Worm (Caenorhabditis elegans) whole organism, late embryonic: ENCODE results near the gene nlp-71.

Experiments used
- C38D4.7 ChIP-seq: fragments of 200-800 bp; sonication (Bioruptor generic); optimal IDR thresholded peaks from 2 replicates; lab custom pipeline; 2018; ENCODE audit warnings: mild to moderate bottlenecking, missing genetic modification characterization, moderate library complexity, missing compliant biosample characterization
- F13H6.1 ChIP-seq: sonication (generic microtip); optimal IDR thresholded peaks from 2 replicates; lab custom pipeline; 2016; ENCODE audit warnings: missing genetic modification characterization, missing compliant biosample characterization
- K09A11.1 ChIP-seq: sonication (generic microtip); optimal IDR thresholded peaks from 2 replicates; lab custom pipeline; 2017; ENCODE audit warnings: antibody characterized with exemption, mild to moderate bottlenecking, missing genetic modification characterization, missing compliant biosample characterization; ENCODE audit not compliant: insufficient read depth
- Y22D7AL.16 ChIP-seq: sonication (generic microtip); optimal IDR thresholded peaks from 2 replicates; lab custom pipeline; 2016; ENCODE audit warnings: missing genetic modification characterization, missing compliant biosample characterization
- ama-1 ChIP-seq: fragments of 150-350 bp; optimal IDR thresholded peaks from 2 replicates; lab custom pipeline; 2014
- ceh-14 ChIP-seq: sonication (generic microtip); optimal IDR thresholded peaks from 2 replicates; lab custom pipeline; 2016; ENCODE audit warnings: missing genotype, missing genetic modification characterization, missing compliant biosample characterization
- ceh-18 ChIP-seq: sonication (generic microtip); optimal IDR thresholded peaks from 2 replicates; lab custom pipeline; 2016; ENCODE audit warnings: missing genetic modification characterization, missing compliant biosample characterization
- ceh-19 ChIP-seq: fragments of 200-800 bp; sonication (Bioruptor generic); optimal IDR thresholded peaks from 2 replicates; lab custom pipeline; 2018; ENCODE audit warnings: mild to moderate bottlenecking, missing genetic modification characterization, missing compliant biosample characterization
- ceh-2 ChIP-seq: sonication (generic microtip); optimal IDR thresholded peaks from 2 replicates; lab custom pipeline; 2016; ENCODE audit warnings: missing genotype, missing genetic modification characterization, missing compliant biosample characterization
- ceh-24 ChIP-seq: sonication (generic microtip); optimal IDR thresholded peaks from 2 replicates; lab custom pipeline; 2016; ENCODE audit warnings: mild to moderate bottlenecking, missing genetic modification characterization, missing compliant biosample characterization
- ceh-31 ChIP-seq: sonication (generic microtip); optimal IDR thresholded peaks from 2 replicates; lab custom pipeline; 2016; ENCODE audit warnings: missing genetic modification characterization, missing compliant biosample characterization
- ceh-45 ChIP-seq: fragments of 200-800 bp; sonication (Bioruptor generic); IDR thresholded peaks from 2 replicates; pipeline ENCODE4 v1.3.6; 2022; ENCODE audit warnings: missing genetic modification reagents, missing genetic modification characterization, missing compliant biosample characterization
- ceh-48 ChIP-seq: sonication (generic microtip); optimal IDR thresholded peaks from 2 replicates; lab custom pipeline; 2016; ENCODE audit warnings: missing genetic modification characterization, inconsistent platforms, missing compliant biosample characterization
- ceh-6 ChIP-seq: fragments of 200-800 bp; sonication (Bioruptor generic); optimal IDR thresholded peaks from 2 replicates; lab custom pipeline; 2018; ENCODE audit warnings: mild to moderate bottlenecking, missing genetic modification characterization, missing compliant biosample characterization
- che-1 ChIP-seq: sonication (generic microtip); optimal IDR thresholded peaks from 2 replicates; lab custom pipeline; 2016; ENCODE audit warnings: mild to moderate bottlenecking, missing genetic modification characterization, missing compliant biosample characterization
- dmd-4 ChIP-seq: sonication (generic microtip); optimal IDR thresholded peaks from 2 replicates; lab custom pipeline; 2016; ENCODE audit warnings: borderline replicate concordance, missing genetic modification characterization, missing compliant biosample characterization
- dve-1 ChIP-seq: sonication (generic microtip); optimal IDR thresholded peaks from 2 replicates; lab custom pipeline; 2017; ENCODE audit warnings: antibody characterized with exemption, mild to moderate bottlenecking, missing genetic modification characterization, missing compliant biosample characterization
- elt-2 ChIP-seq: sonication (generic microtip); optimal IDR thresholded peaks from 2 replicates; lab custom pipeline; 2016; ENCODE audit warnings: missing genetic modification reagents, missing genetic modification characterization, missing compliant biosample characterization
- elt-4 ChIP-seq: sonication (generic microtip); optimal IDR thresholded peaks from 2 replicates; lab custom pipeline; 2016; ENCODE audit warnings: missing genetic modification characterization, missing compliant biosample characterization
- fkh-6 ChIP-seq: sonication (generic microtip); optimal IDR thresholded peaks from 2 replicates; lab custom pipeline; 2016; ENCODE audit warnings: missing genetic modification characterization, missing compliant biosample characterization
- gmeb-2 ChIP-seq: sonication (generic microtip); optimal IDR thresholded peaks from 2 replicates; lab custom pipeline; 2016; ENCODE audit warnings: missing genetic modification characterization, inconsistent platforms, missing compliant biosample characterization
- hlh-13 ChIP-seq: fragments of 200-800 bp; sonication (Bioruptor generic); optimal IDR thresholded peaks from 2 replicates; lab custom pipeline; 2018; ENCODE audit warnings: mild to moderate bottlenecking, missing genetic modification characterization, missing compliant biosample characterization
- hlh-15 ChIP-seq: sonication (generic microtip); optimal IDR thresholded peaks from 2 replicates; lab custom pipeline; 2016; ENCODE audit warnings: missing genetic modification characterization, missing compliant biosample characterization
- madf-2 ChIP-seq: sonication (generic microtip); optimal IDR thresholded peaks from 2 replicates; lab custom pipeline; 2017; ENCODE audit warnings: missing genetic modification characterization, missing compliant biosample characterization
- mec-3 ChIP-seq: sonication (generic microtip); optimal IDR thresholded peaks from 2 replicates; lab custom pipeline; 2016; ENCODE audit warnings: borderline replicate concordance, missing genetic modification characterization, missing compliant biosample characterization
- nfya-1 ChIP-seq: sonication (generic microtip); optimal IDR thresholded peaks from 2 replicates; lab custom pipeline; 2017; ENCODE audit warnings: missing genetic modification characterization, mild to moderate bottlenecking, missing compliant biosample characterization, antibody characterized with exemption, moderate library complexity
- nhr-232 ChIP-seq: sonication (generic microtip); optimal IDR thresholded peaks from 2 replicates; lab custom pipeline; 2016; ENCODE audit warnings: missing genetic modification characterization, missing compliant biosample characterization
- npax-4 ChIP-seq: sonication (generic microtip); optimal IDR thresholded peaks from 2 replicates; lab custom pipeline; 2016; ENCODE audit warnings: missing genetic modification characterization, missing compliant biosample characterization
- pat-9 ChIP-seq: fragments of 200-800 bp; sonication (Bioruptor generic); optimal IDR thresholded peaks from 2 replicates; lab custom pipeline; 2018; ENCODE audit warnings: mild to moderate bottlenecking, missing genetic modification characterization, moderate library complexity, missing compliant biosample characterization
- pha-2 ChIP-seq: sonication (generic microtip); optimal IDR thresholded peaks from 2 replicates; lab custom pipeline; 2017; ENCODE audit warnings: mild to moderate bottlenecking, missing genetic modification characterization, missing compliant biosample characterization
- pha-4 ChIP-seq: fragments of 150-350 bp; optimal IDR thresholded peaks from 2 replicates; lab custom pipeline; 2018; ENCODE audit warnings: missing biosample characterization, missing genetic modification reagents, missing genetic modification characterization
- pros-1 ChIP-seq: fragments of 150-350 bp; optimal IDR thresholded peaks from 2 replicates; lab custom pipeline; 2014; ENCODE audit warnings: missing biosample characterization, missing genetic modification reagents, missing genetic modification characterization
- ref-2 ChIP-seq: sonication (generic microtip); optimal IDR thresholded peaks from 2 replicates; lab custom pipeline; 2016; ENCODE audit warnings: missing genetic modification characterization, missing compliant biosample characterization
- sdc-2 ChIP-seq: sonication (generic microtip); optimal IDR thresholded peaks from 2 replicates; lab custom pipeline; 2016; ENCODE audit warnings: missing genotype, missing genetic modification characterization, missing compliant biosample characterization
- syd-9 ChIP-seq: sonication (generic microtip); optimal IDR thresholded peaks from 2 replicates; lab custom pipeline; 2016; ENCODE audit warnings: mild to moderate bottlenecking, missing genetic modification characterization, moderate library complexity, missing compliant biosample characterization
- tbx-7 ChIP-seq: sonication (generic microtip); optimal IDR thresholded peaks from 2 replicates; lab custom pipeline; 2016; ENCODE audit warnings: missing genotype, missing genetic modification characterization, missing compliant biosample characterization
- unc-3 ChIP-seq, 2 experiments: fragments of 200-800 bp in 1 of 2; sonication (Bioruptor generic) in 1 of 2; sonication (generic microtip) in 1 of 2; conservative IDR thresholded peaks in 1 of 2; optimal IDR thresholded peaks in 1 of 2; 2 replicates each; pipeline versions ENCODE4 v1.3.6 to Lab custom; 2016 to 2022; ENCODE audit warnings: missing compliant biosample characterization in 2 of 2, missing genetic modification characterization in 2 of 2, missing genetic modification reagents in 1 of 2
- unc-42 ChIP-seq: sonication (generic microtip); optimal IDR thresholded peaks from 2 replicates; lab custom pipeline; 2016; ENCODE audit warnings: missing genotype, missing genetic modification characterization, missing compliant biosample characterization
- unc-55 ChIP-seq: sonication (generic microtip); optimal IDR thresholded peaks from 2 replicates; lab custom pipeline; 2017; ENCODE audit warnings: missing biosample characterization, missing genetic modification reagents, missing genetic modification characterization
- unc-86 ChIP-seq: sonication (generic microtip); optimal IDR thresholded peaks from 2 replicates; lab custom pipeline; 2016; ENCODE audit warnings: missing genetic modification characterization, missing compliant biosample characterization
- zip-5 ChIP-seq: sonication (generic microtip); optimal IDR thresholded peaks from 2 replicates; lab custom pipeline; 2016; ENCODE audit warnings: missing genetic modification characterization, missing compliant biosample characterization
- ztf-16 ChIP-seq: sonication (generic microtip); optimal IDR thresholded peaks from 2 replicates; lab custom pipeline; 2017; ENCODE audit warnings: missing genetic modification characterization, missing compliant biosample characterization

Gene nlp-71

DNA sequence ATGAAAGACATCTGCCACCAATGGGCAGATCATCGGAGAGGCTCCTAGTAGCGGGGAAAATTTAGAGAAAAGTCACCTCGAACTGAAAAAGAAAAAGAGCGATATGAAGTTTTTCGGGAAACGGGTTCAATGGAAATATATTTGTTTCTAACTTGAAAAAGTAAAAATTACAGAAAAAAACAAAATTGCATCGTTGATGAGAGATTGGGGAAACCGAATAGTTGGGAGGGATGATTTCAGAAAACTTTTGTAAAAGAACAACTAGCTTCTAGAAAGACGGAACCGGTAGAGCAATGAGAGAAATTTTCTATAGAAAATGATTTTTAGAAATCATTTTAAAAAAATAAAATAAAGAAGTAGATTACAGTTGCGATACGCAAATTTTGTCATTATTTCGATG, 35.0 kb downstream of the nlp-71 start:
- no peak for TF ChIP-seq tbx-7 (tag; lab: Kevin White, UChicago)
- TF ChIP-seq ama-1 (lab: Kevin White, UChicago): no peak
- TF ChIP-seq pha-2 (tag; lab: Kevin White, UChicago): no peak
- no peak for TF ChIP-seq sdc-2 (tag; lab: Kevin White, UChicago)
- TF ChIP-seq fkh-6: no peak
- no peak for TF ChIP-seq gmeb-2 (tag; lab: Kevin White, UChicago)
- TF ChIP-seq ceh-31: no peak
- no peak for TF ChIP-seq unc-86 (tag; lab: Kevin White, UChicago)
- TF ChIP-seq pat-9: no peak
- no peak for TF ChIP-seq ceh-6 (GFP tag; lab: Kevin White, UChicago)
- no peak for TF ChIP-seq nhr-232 (tag; lab: Kevin White, UChicago)
- no peak for TF ChIP-seq pha-4 (tag; lab: Kevin White, UChicago)
- TF ChIP-seq unc-55 (GFP tag; lab: Kevin White, UChicago): no peak
- TF ChIP-seq dve-1 (tag; lab: Kevin White, UChicago): no peak
- TF ChIP-seq elt-4 (tag; lab: Kevin White, UChicago): no peak
- no peak for TF ChIP-seq Y22D7AL.16 (tag; lab: Kevin White, UChicago)

DNA sequence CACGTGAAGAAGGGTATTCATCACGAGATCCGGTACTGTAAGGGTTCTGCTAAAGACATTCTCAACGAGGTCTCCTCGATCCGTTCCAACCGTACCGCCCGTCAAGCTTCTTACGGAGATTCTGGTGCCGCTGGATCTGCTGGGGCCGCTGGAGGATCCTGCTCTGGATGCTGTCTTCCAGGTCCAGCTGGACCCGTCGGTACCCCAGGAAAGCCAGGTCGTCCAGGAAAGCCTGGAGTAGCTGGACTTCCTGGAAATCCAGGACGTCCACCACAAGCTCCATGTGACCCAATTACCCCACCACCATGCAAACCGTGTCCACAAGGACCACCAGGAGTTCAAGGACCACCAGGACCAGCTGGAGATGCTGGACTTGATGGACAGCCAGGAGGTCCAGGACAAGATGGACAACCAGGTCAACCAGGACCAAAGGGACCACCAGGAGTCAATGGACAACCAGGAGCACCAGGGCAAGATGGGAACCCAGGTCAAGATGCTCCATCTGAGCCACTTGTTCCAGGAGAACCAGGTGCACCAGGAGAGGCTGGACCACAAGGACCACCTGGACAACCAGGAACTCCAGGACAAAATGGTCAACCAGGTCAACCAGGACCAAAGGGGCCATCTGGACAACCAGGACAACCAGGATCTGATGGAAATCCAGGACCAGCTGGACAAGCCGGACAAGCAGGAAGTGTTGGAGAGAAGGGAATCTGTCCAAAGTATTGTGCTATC, 35.9 kb downstream of the nlp-71 start:
- TF ChIP-seq unc-42: no peak
- TF ChIP-seq nfya-1 (tag; lab: Kevin White, UChicago): no peak
- TF ChIP-seq ceh-48: no peak
- TF ChIP-seq dmd-4 (tag; lab: Kevin White, UChicago): no peak
- TF ChIP-seq npax-4 (tag; lab: Kevin White, UChicago): no peak
- TF ChIP-seq ceh-18 (tag; lab: Kevin White, UChicago): no peak

DNA sequence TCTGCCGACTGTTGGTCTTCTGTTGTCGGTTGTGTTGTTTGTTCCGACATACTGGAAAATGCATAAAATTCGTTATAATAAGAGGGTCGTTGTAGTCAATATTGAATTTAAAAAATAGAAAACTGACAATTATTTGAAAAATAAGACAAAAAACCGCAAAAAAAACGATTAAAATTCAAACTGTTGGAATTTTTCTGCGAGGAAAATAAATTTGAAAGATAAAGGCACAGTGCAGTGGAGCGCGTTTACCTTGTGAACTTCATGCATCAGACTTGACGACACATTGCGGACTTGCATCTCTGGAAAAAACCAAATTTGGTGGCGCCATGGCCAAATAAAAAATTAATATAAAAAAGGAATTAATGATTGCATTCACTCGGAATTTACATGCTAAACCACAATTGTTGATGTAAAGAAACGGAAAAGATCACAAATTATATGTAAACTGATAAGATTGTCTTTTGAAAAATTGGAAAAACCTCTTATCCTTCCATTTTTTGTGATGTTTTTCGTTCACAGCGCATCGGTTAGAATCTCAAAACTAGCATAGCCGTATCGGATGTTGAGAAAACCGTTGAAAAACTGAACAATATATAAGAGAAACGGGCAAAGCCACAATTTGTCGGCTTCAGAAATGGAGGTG, 36.8 kb downstream of the nlp-71 start, which contains the start of the genes hrpf-2 and bli-6:
Gene hrpf-2 (minus strand): TSS at position 51 of the 643 bp plus-strand sequence.
Gene bli-6 (plus strand): TSS at position 593 of the 643 bp plus-strand sequence.
- TF ChIP-seq nfya-1 (tag; lab: Kevin White, UChicago): peak; percentile 44
- no peak for TF ChIP-seq gmeb-2 (tag; lab: Kevin White, UChicago)
- no peak for TF ChIP-seq F13H6.1 (tag; lab: Kevin White, UChicago)
- no peak for TF ChIP-seq unc-55 (GFP tag; lab: Kevin White, UChicago)
- no peak for TF ChIP-seq zip-5
- TF ChIP-seq ztf-16: no peak
- no peak for TF ChIP-seq elt-2 (tag; lab: Kevin White, UChicago)
- no peak for TF ChIP-seq ceh-48
- TF ChIP-seq unc-42: peak; percentile 34
- TF ChIP-seq madf-2 (tag; lab: Kevin White, UChicago): no peak
- TF ChIP-seq pha-2 (tag; lab: Kevin White, UChicago): no peak
- TF ChIP-seq ceh-31: no peak
- no peak for TF ChIP-seq che-1 (tag; lab: Kevin White, UChicago)
- peak; percentile 42 for TF ChIP-seq ceh-18 (tag; lab: Kevin White, UChicago)
- TF ChIP-seq hlh-13 (GFP tag; lab: Kevin White, UChicago): no peak
- TF ChIP-seq ref-2 (tag; lab: Kevin White, UChicago): peak; percentile 8
- TF ChIP-seq ama-1 (lab: Kevin White, UChicago): no peak
- no peak for TF ChIP-seq C38D4.7 (GFP tag; lab: Kevin White, UChicago)
- TF ChIP-seq syd-9: no peak
- no peak for TF ChIP-seq mec-3 (tag; lab: Kevin White, UChicago)
- TF ChIP-seq unc-3 (GFP tag; conservative IDR thresholded peaks at IDR 0.05; lab: Robert Waterston, UW): no peak
- no peak for TF ChIP-seq unc-3 (tag; optimal IDR thresholded peaks at IDR 0.05; lab: Kevin White, UChicago)
- TF ChIP-seq hlh-15 (tag; lab: Kevin White, UChicago): no peak
- TF ChIP-seq ceh-45: no peak
- TF ChIP-seq pros-1: no peak
- no peak for TF ChIP-seq ceh-2 (tag; lab: Kevin White, UChicago)
- TF ChIP-seq ceh-19 (GFP tag; lab: Kevin White, UChicago): no peak
- TF ChIP-seq pat-9: no peak
- no peak for TF ChIP-seq ceh-24 (tag; lab: Kevin White, UChicago)
- TF ChIP-seq npax-4 (tag; lab: Kevin White, UChicago): no peak
- no peak for TF ChIP-seq K09A11.1
- no peak for TF ChIP-seq nhr-232 (tag; lab: Kevin White, UChicago)
- no peak for TF ChIP-seq ceh-14
- TF ChIP-seq, all 69 proteins: peak for 4
